Worm (Caenorhabditis elegans) whole organism, L1 larva: Measurements from ENCODE around the gene cah-4.
A peak's percentile ranks its signal among the peaks of the same experiment; 100 is the strongest.

Experiments
- C04F5.9 ChIP-seq: sonication (generic microtip); optimal IDR thresholded peaks from 2 replicates; lab custom pipeline; 2016; ENCODE audit warnings: missing genetic modification characterization, missing compliant biosample characterization
- C34B4.2 ChIP-seq: sonication (generic microtip); optimal IDR thresholded peaks from 2 replicates; lab custom pipeline; 2017; ENCODE audit warnings: mild to moderate bottlenecking, missing genetic modification characterization, missing compliant biosample characterization
- aha-1 ChIP-seq: fragments of 150-350 bp; optimal IDR thresholded peaks from 2 replicates; lab custom pipeline; 2014; ENCODE audit warnings: missing biosample characterization, missing genetic modification characterization
- alr-1 ChIP-seq: fragments of 200-800 bp; sonication (Bioruptor generic); optimal IDR thresholded peaks from 2 replicates; lab custom pipeline; 2018; ENCODE audit warnings: borderline replicate concordance, mild to moderate bottlenecking, missing genetic modification characterization, missing compliant biosample characterization
- aly-2 ChIP-seq: fragments of 150-350 bp; optimal IDR thresholded peaks from 2 replicates; lab custom pipeline; 2014; ENCODE audit warnings: missing biosample characterization, missing genetic modification characterization
- blmp-1 ChIP-seq: fragments of 150-350 bp; optimal IDR thresholded peaks from 2 replicates; lab custom pipeline; 2014; ENCODE audit warnings: missing biosample characterization, missing genetic modification characterization
- ceh-63 ChIP-seq: fragments of 200-800 bp; sonication (Bioruptor generic); optimal IDR thresholded peaks from 2 replicates; lab custom pipeline; 2018; ENCODE audit warnings: mild to moderate bottlenecking, missing genetic modification characterization, missing compliant biosample characterization
- ceh-88 ChIP-seq: fragments of 200-800 bp; sonication (Bioruptor generic); IDR thresholded peaks from 2 replicates; pipeline ENCODE4 v1.3.6; 2022; ENCODE audit warnings: missing genetic modification characterization, missing compliant biosample characterization
- dsc-1 ChIP-seq: sonication (generic microtip); optimal IDR thresholded peaks from 2 replicates; lab custom pipeline; 2016; ENCODE audit warnings: mild to moderate bottlenecking, missing genetic modification characterization, missing compliant biosample characterization
- efl-1 ChIP-seq, 4 experiments: fragments of 150-350 bp; optimal IDR thresholded peaks in 3 of 4; peaks in 1 of 4; 1 replicate in 1 of 4; 2 replicates in 3 of 4; lab custom pipeline; 2014; ENCODE audit warnings: missing biosample characterization in 2 of 4, missing genetic modification characterization in 2 of 4, missing genetic modification reagents in 2 of 4
- egl-13 ChIP-seq: sonication (generic microtip); optimal IDR thresholded peaks from 2 replicates; lab custom pipeline; 2016; ENCODE audit warnings: missing genotype, missing genetic modification reagents, missing genetic modification characterization, missing compliant biosample characterization
- egl-27 ChIP-seq, 2 experiments: fragments of 150-350 bp in 1 of 2; sonication (generic microtip); optimal IDR thresholded peaks; 3 replicates each; lab custom pipeline; 2017 to 2018; ENCODE audit warnings: missing biosample characterization in 2 of 2, missing genetic modification characterization in 2 of 2, missing genetic modification reagents in 2 of 2
- elt-3 ChIP-seq, 6 experiments: fragments of 150-350 bp in 1 of 6; sonication (generic microtip); optimal IDR thresholded peaks; 2 replicates each; lab custom pipeline; 2017 to 2018; ENCODE audit warnings: missing biosample characterization in 6 of 6, missing genetic modification characterization in 6 of 6, inconsistent platforms in 1 of 6
- fkh-10 ChIP-seq: sonication (generic microtip); optimal IDR thresholded peaks from 2 replicates; lab custom pipeline; 2017; ENCODE audit warnings: missing biosample characterization, missing genetic modification reagents, missing genetic modification characterization
- fkh-4 ChIP-seq: sonication (generic microtip); optimal IDR thresholded peaks from 2 replicates; lab custom pipeline; 2016; ENCODE audit warnings: missing compliant biosample characterization, missing genetic modification characterization, borderline replicate concordance
- fkh-8 ChIP-seq: sonication (generic microtip); optimal IDR thresholded peaks from 2 replicates; lab custom pipeline; 2016; ENCODE audit warnings: mild to moderate bottlenecking, missing genetic modification characterization, missing compliant biosample characterization
- fos-1 ChIP-seq: fragments of 150-350 bp; optimal IDR thresholded peaks from 2 replicates; lab custom pipeline; 2014; ENCODE audit warnings: missing biosample characterization, missing genetic modification characterization
- grh-1 ChIP-seq: fragments of 200-800 bp; sonication (Bioruptor generic); IDR thresholded peaks from 2 replicates; pipeline ENCODE4 v1.3.6; 2022; ENCODE audit warnings: missing genetic modification reagents, missing genetic modification characterization, missing compliant biosample characterization
- hlh-4 ChIP-seq: sonication (generic microtip); optimal IDR thresholded peaks from 2 replicates; lab custom pipeline; 2016; ENCODE audit warnings: mild to moderate bottlenecking, missing genetic modification characterization, missing compliant biosample characterization
- hpl-2 ChIP-seq: fragments of 150-350 bp; optimal IDR thresholded peaks from 2 replicates; lab custom pipeline; 2014; ENCODE audit warnings: missing biosample characterization, missing genetic modification reagents, missing genetic modification characterization
- isw-1 ChIP-seq: fragments of 200-800 bp; sonication (Bioruptor generic); IDR thresholded peaks from 2 replicates; pipeline ENCODE4 v1.3.6; 2022; ENCODE audit warnings: missing genetic modification characterization, missing compliant biosample characterization
- lin-14 ChIP-seq: fragments of 200-800 bp; sonication (Bioruptor generic); optimal IDR thresholded peaks from 2 replicates; lab custom pipeline; 2018; ENCODE audit warnings: mild to moderate bottlenecking, missing genetic modification characterization, moderate library complexity, missing compliant biosample characterization
- lin-15B ChIP-seq: fragments of 150-350 bp; sonication (generic microtip); optimal IDR thresholded peaks from 3 replicates; lab custom pipeline; 2014; ENCODE audit warnings: missing biosample characterization, missing genetic modification characterization
- lin-39 ChIP-seq: fragments of 150-350 bp; optimal IDR thresholded peaks from 2 replicates; lab custom pipeline; 2014; ENCODE audit warnings: missing biosample characterization, missing genetic modification reagents, missing genetic modification characterization
- lir-3 ChIP-seq: sonication (generic microtip); optimal IDR thresholded peaks from 2 replicates; lab custom pipeline; 2016; ENCODE audit warnings: mild to moderate bottlenecking, missing genetic modification characterization, moderate library complexity, missing compliant biosample characterization; ENCODE audit not compliant: poor library complexity
- lsy-2 ChIP-seq, 2 experiments: fragments of 150-350 bp; optimal IDR thresholded peaks; 2 replicates each; lab custom pipeline; 2014; ENCODE audit warnings: missing biosample characterization in 2 of 2, missing genetic modification characterization in 2 of 2
- mab-9 ChIP-seq: fragments of 200-800 bp; sonication (Bioruptor generic); IDR thresholded peaks from 2 replicates; pipeline ENCODE4 v1.3.6; 2022; ENCODE audit warnings: missing genetic modification reagents, missing genetic modification characterization, missing compliant biosample characterization
- mep-1 ChIP-seq: fragments of 150-350 bp; optimal IDR thresholded peaks from 2 replicates; lab custom pipeline; 2014; ENCODE audit warnings: missing biosample characterization, missing genetic modification characterization
- nhr-12 ChIP-seq: sonication (generic microtip); optimal IDR thresholded peaks from 2 replicates; lab custom pipeline; 2017; ENCODE audit warnings: missing biosample characterization, missing genetic modification characterization
- nhr-19 ChIP-seq: fragments of 200-800 bp; sonication (Bioruptor generic); conservative IDR thresholded peaks from 2 replicates; pipeline ENCODE4 v1.3.6; 2022; ENCODE audit warnings: missing genetic modification characterization, missing compliant biosample characterization
- nhr-20 ChIP-seq: sonication (generic microtip); optimal IDR thresholded peaks from 2 replicates; lab custom pipeline; 2016; ENCODE audit warnings: mild to moderate bottlenecking, missing genetic modification characterization, missing compliant biosample characterization
- nhr-237 ChIP-seq: fragments of 150-350 bp; optimal IDR thresholded peaks from 2 replicates; lab custom pipeline; 2014; ENCODE audit warnings: missing biosample characterization, missing genetic modification characterization
- nhr-28 ChIP-seq: fragments of 150-350 bp; optimal IDR thresholded peaks from 2 replicates; lab custom pipeline; 2014; ENCODE audit warnings: missing biosample characterization, missing genetic modification characterization
- nhr-47 ChIP-seq: sonication (generic microtip); optimal IDR thresholded peaks from 2 replicates; lab custom pipeline; 2016; ENCODE audit warnings: mild to moderate bottlenecking, missing genetic modification characterization, moderate library complexity, missing compliant biosample characterization
- nhr-84 ChIP-seq: sonication (generic microtip); optimal IDR thresholded peaks from 2 replicates; lab custom pipeline; 2017; ENCODE audit warnings: missing biosample characterization, missing genetic modification characterization
- nhr-90 ChIP-seq: sonication (generic microtip); optimal IDR thresholded peaks from 2 replicates; lab custom pipeline; 2016; ENCODE audit warnings: mild to moderate bottlenecking, missing genetic modification characterization, missing compliant biosample characterization; ENCODE audit not compliant: poor library complexity
- pag-3 ChIP-seq: sonication (generic microtip); optimal IDR thresholded peaks from 2 replicates; lab custom pipeline; 2017; ENCODE audit warnings: missing genetic modification characterization, mild to moderate bottlenecking, missing compliant biosample characterization, antibody characterized with exemption, borderline replicate concordance; ENCODE audit not compliant: insufficient read depth
- pax-3 ChIP-seq: fragments of 200-800 bp; sonication (Bioruptor generic); optimal IDR thresholded peaks from 2 replicates; lab custom pipeline; 2018; ENCODE audit warnings: mild to moderate bottlenecking, missing genetic modification characterization, moderate library complexity, missing compliant biosample characterization
- rnt-1 ChIP-seq: sonication (generic microtip); optimal IDR thresholded peaks from 2 replicates; lab custom pipeline; 2016; ENCODE audit warnings: mild to moderate bottlenecking, missing genetic modification characterization, moderate library complexity, missing compliant biosample characterization
- skn-1 ChIP-seq: fragments of 150-350 bp; optimal IDR thresholded peaks from 2 replicates; lab custom pipeline; 2014; ENCODE audit warnings: missing biosample characterization, missing genetic modification characterization
- snu-23 ChIP-seq: sonication (generic microtip); optimal IDR thresholded peaks from 2 replicates; lab custom pipeline; 2016; ENCODE audit warnings: missing genetic modification characterization, missing compliant biosample characterization
- sox-4 ChIP-seq: sonication (generic microtip); optimal IDR thresholded peaks from 2 replicates; lab custom pipeline; 2016; ENCODE audit warnings: missing genetic modification characterization, missing compliant biosample characterization
- swsn-7 ChIP-seq: sonication (generic microtip); optimal IDR thresholded peaks from 2 replicates; lab custom pipeline; 2016; ENCODE audit warnings: missing genetic modification characterization, missing compliant biosample characterization
- tlp-1 ChIP-seq: fragments of 150-350 bp; optimal IDR thresholded peaks from 2 replicates; lab custom pipeline; 2014; ENCODE audit warnings: missing biosample characterization, missing genetic modification characterization
- unc-130 ChIP-seq: fragments of 150-350 bp; optimal IDR thresholded peaks from 2 replicates; lab custom pipeline; 2017; ENCODE audit warnings: missing biosample characterization, missing genetic modification characterization, inconsistent platforms
- unc-62 ChIP-seq: fragments of 150-350 bp; optimal IDR thresholded peaks from 2 replicates; lab custom pipeline; 2014; ENCODE audit warnings: missing biosample characterization, missing genetic modification reagents, missing genetic modification characterization
- vab-15 ChIP-seq: sonication (generic microtip); optimal IDR thresholded peaks from 2 replicates; lab custom pipeline; 2017; ENCODE audit warnings: missing genotype, mild to moderate bottlenecking, missing genetic modification characterization, missing compliant biosample characterization
- zag-1 ChIP-seq: fragments of 150-350 bp; optimal IDR thresholded peaks from 2 replicates; lab custom pipeline; 2014; ENCODE audit warnings: missing biosample characterization, missing genetic modification characterization

Gene cah-4

ce11 chrX:13555098-13555497 lies 12.7 kb downstream of the cah-4 start (continued):
- no peak for TF ChIP-seq C34B4.2 (tag; lab: Kevin White, UChicago)
- no peak for TF ChIP-seq pax-3 (tag; lab: Kevin White, UChicago)
- TF ChIP-seq vab-15 (tag; lab: Kevin White, UChicago): no peak
- no peak for TF ChIP-seq nhr-47 (tag; lab: Kevin White, UChicago)
- no peak for TF ChIP-seq skn-1 (tag; lab: Kevin White, UChicago)
- no peak for TF ChIP-seq pag-3 (tag; lab: Kevin White, UChicago)
- TF ChIP-seq lin-39: no peak
- no peak for TF ChIP-seq sox-4 (tag; lab: Kevin White, UChicago)
- no peak for TF ChIP-seq nhr-28 (tag; lab: Kevin White, UChicago)
- TF ChIP-seq aly-2 (tag; lab: Kevin White, UChicago): no peak
- no peak for TF ChIP-seq mep-1 (tag; lab: Kevin White, UChicago)
- TF ChIP-seq grh-1 (GFP tag; lab: Robert Waterston, UW): no peak
- peak; percentile 72 for TF ChIP-seq lin-14 (GFP tag; lab: Kevin White, UChicago)
- TF ChIP-seq C04F5.9 (tag; lab: Kevin White, UChicago): no peak
- TF ChIP-seq mab-9 (GFP tag; lab: Robert Waterston, UW): no peak
- TF ChIP-seq dsc-1 (tag; lab: Kevin White, UChicago): no peak
- peak; percentile 78 for TF ChIP-seq nhr-20 (tag; lab: Kevin White, UChicago)
- TF ChIP-seq fkh-8 (tag; lab: Kevin White, UChicago): no peak
- no peak for TF ChIP-seq ceh-63 (GFP tag; lab: Kevin White, UChicago)
- no peak for TF ChIP-seq ceh-88 (GFP tag; lab: Robert Waterston, UW)
- no peak for TF ChIP-seq egl-13 (tag; lab: Kevin White, UChicago)
- TF ChIP-seq egl-27 (tag; optimal IDR thresholded peaks at IDR 0.05; lab: Kevin White, UChicago): no peak
- TF ChIP-seq unc-130 (tag; lab: Kevin White, UChicago): no peak
- peak; percentile 51 for TF ChIP-seq nhr-19
- TF ChIP-seq fkh-10 (GFP tag; lab: Kevin White, UChicago): no peak
- no peak for TF ChIP-seq lir-3
- no peak for TF ChIP-seq fos-1 (tag; lab: Kevin White, UChicago)
- no peak for TF ChIP-seq nhr-237 (tag; lab: Kevin White, UChicago)
- TF ChIP-seq nhr-84 (tag; lab: Kevin White, UChicago): no peak
- no peak for TF ChIP-seq aha-1 (tag; lab: Kevin White, UChicago)
- TF ChIP-seq tlp-1: no peak
- peak; percentile 71 for TF ChIP-seq rnt-1 (tag; lab: Kevin White, UChicago)
- TF ChIP-seq lsy-2 (tag; optimal IDR thresholded peaks at IDR 0.05; lab: Kevin White, UChicago): no peak
- TF ChIP-seq elt-3 (tag; optimal IDR thresholded peaks at IDR 0.05; lab: Kevin White, UChicago): no peak
- no peak for TF ChIP-seq zag-1
- no peak for TF ChIP-seq blmp-1 (tag; lab: Kevin White, UChicago)
- no peak for TF ChIP-seq isw-1

- TF ChIP-seq efl-1 (optimal IDR thresholded peaks at IDR 0.05; lab: Kevin White, UChicago) (no peak), efl-1 (GFP tag; optimal IDR thresholded peaks at IDR 0.05 in 1 of 2; lab: Kevin White, UChicago) (no peak), hlh-4 (tag; lab: Kevin White, UChicago) (no peak), nhr-90 (tag; lab: Kevin White, UChicago) (no peak), fkh-4 (tag; lab: Kevin White, UChicago) (no peak), skn-1 (tag; lab: Kevin White, UChicago) (no peak), nhr-12 (no peak), lin-15B (tag; lab: Kevin White, UChicago) (no peak), nhr-28 (tag; lab: Kevin White, UChicago) (no peak), hpl-2 (GFP tag; lab: Kevin White, UChicago) (no peak), unc-62 (GFP tag; lab: Kevin White, UChicago) (no peak), nhr-237 (tag; lab: Kevin White, UChicago) (no peak), snu-23 (no peak), alr-1 (tag; lab: Kevin White, UChicago) (no peak), swsn-7 (tag; lab: Kevin White, UChicago) (no peak), fkh-10 (GFP tag; lab: Kevin White, UChicago) (no peak)
These were observed 13.7 kb downstream of the cah-4 start, which contains the start of gene glb-20 for ce11 chrX:13556066-13556465. Gene glb-20 (minus strand): TSS chrX:13556166.
